Fruit fly (Drosophila melanogaster) Kc167 (cell line): Measurements from ENCODE around the gene trol.

ENCODE experiments used
- Sin3A ChIP-seq: fragments of >200 bp; optimal IDR thresholded peaks from 2 replicates; lab custom pipeline; 2018; ENCODE audit warnings: missing external identifiers
- h ChIP-seq: fragments of >200 bp; optimal IDR thresholded peaks from 3 replicates; lab custom pipeline; 2018; ENCODE audit warnings: missing external identifiers

DNA sequence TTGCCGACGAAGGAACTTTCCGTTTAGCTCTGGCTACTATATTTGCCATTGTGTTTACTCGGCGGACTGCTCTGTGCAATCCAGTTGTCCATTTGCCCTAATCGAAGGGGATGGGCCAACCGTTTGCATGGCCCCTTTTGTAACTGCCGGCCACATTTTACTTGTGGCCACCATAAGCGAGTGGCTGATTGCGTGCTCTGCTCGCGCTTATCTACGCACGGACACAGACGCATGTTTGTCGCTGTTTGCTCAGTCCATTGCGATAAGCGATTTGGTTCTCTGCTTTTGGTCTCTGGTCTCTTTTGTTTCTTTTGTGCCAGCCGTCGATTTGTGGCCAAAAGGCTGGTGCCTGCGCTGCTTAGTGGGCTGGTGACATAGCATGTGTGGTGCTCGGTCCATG lies 45.4 kb upstream of the trol start:
- TF ChIP-seq Sin3A (lab: Kevin White, UChicago) (no peak), h (lab: Kevin White, UChicago) (no peak)
